Worm (Caenorhabditis elegans): ENCODE measurements around the gene pct-1.

pct-1 gene

ce11 chrIV:8174792-8175191 lies 1.5 kb upstream of the pct-1 start:
- peak; percentile 80 for TF ChIP-seq elt-2 (tag; optimal IDR thresholded peaks at IDR 0.05)
- no peak for TF ChIP-seq nhr-67 (tag; optimal IDR thresholded peaks at IDR 0.05)
- TF ChIP-seq pqm-1 (tag; optimal IDR thresholded peaks at IDR 0.05), result peak; percentile 41

ce11 chrIV:8181404-8181803 lies 5.1 kb downstream of the pct-1 start:
- no peak for TF ChIP-seq eor-1 (tag; optimal IDR thresholded peaks at IDR 0.05)
- no peak for TF ChIP-seq R02D3.7 (tag; optimal IDR thresholded peaks at IDR 0.05)
- TF ChIP-seq nfya-1 (tag; optimal IDR thresholded peaks at IDR 0.05; ENCODE audit: insufficient read depth), result peak; percentile 27
- peak; percentile 80 for TF ChIP-seq fkh-10 (GFP tag; optimal IDR thresholded peaks at IDR 0.05)
- no peak for TF ChIP-seq fkh-2 (tag; optimal IDR thresholded peaks at IDR 0.05)
- no peak for TF ChIP-seq nhr-11 (tag; optimal IDR thresholded peaks at IDR 0.05)
- TF ChIP-seq unc-62 (GFP tag; optimal IDR thresholded peaks at IDR 0.05), result no peak
- no peak for TF ChIP-seq daf-12 (tag; optimal IDR thresholded peaks at IDR 0.05)
- no peak for TF ChIP-seq mdl-1 (tag; optimal IDR thresholded peaks at IDR 0.05)
- no peak for TF ChIP-seq pha-4 (tag; optimal IDR thresholded peaks at IDR 0.05)
- no peak for TF ChIP-seq nhr-12 (tag; optimal IDR thresholded peaks at IDR 0.05)
- no peak for TF ChIP-seq pqm-1 (tag; optimal IDR thresholded peaks at IDR 0.05)
- no peak for TF ChIP-seq ama-1 (optimal IDR thresholded peaks at IDR 0.05)
- no peak for TF ChIP-seq nhr-43 (tag; optimal IDR thresholded peaks at IDR 0.05; ENCODE audit: poor library complexity, severe bottlenecking)
- no peak for TF ChIP-seq elt-2 (tag; optimal IDR thresholded peaks at IDR 0.05)

- peak; percentile 26 for TF ChIP-seq lin-39 (tag; optimal IDR thresholded peaks at IDR 0.05)
- no peak for TF ChIP-seq hmg-11 (tag; optimal IDR thresholded peaks at IDR 0.05)
- TF ChIP-seq lsy-12 (tag; optimal IDR thresholded peaks at IDR 0.05), result peak; percentile 15
Measured at ce11 chrIV:8182566-8182965, 6.3 kb downstream of the pct-1 start.

- TF ChIP-seq nhr-237 (tag; optimal IDR thresholded peaks at IDR 0.05), result no peak
- TF ChIP-seq nhr-43 (tag; optimal IDR thresholded peaks at IDR 0.05; ENCODE audit: poor library complexity, severe bottlenecking), result no peak
- TF ChIP-seq skn-1 (tag; optimal IDR thresholded peaks at IDR 0.05), result no peak
- TF ChIP-seq tbx-2 (tag; optimal IDR thresholded peaks at IDR 0.05), result peak; percentile 20
- TF ChIP-seq unc-62 (GFP tag; optimal IDR thresholded peaks at IDR 0.05), result no peak
- TF ChIP-seq ZK546.5 (tag; optimal IDR thresholded peaks at IDR 0.05), result no peak
- no peak for TF ChIP-seq ztf-4 (tag; optimal IDR thresholded peaks at IDR 0.05)
- peak; percentile 85 for TF ChIP-seq nfya-1 (tag; optimal IDR thresholded peaks at IDR 0.05; ENCODE audit: insufficient read depth)
- no peak for TF ChIP-seq egl-27 (tag; optimal IDR thresholded peaks at IDR 0.05)
- no peak for TF ChIP-seq jun-1 (tag; optimal IDR thresholded peaks at IDR 0.05)
- TF ChIP-seq snpc-4 (tag; optimal IDR thresholded peaks at IDR 0.05), result peak; percentile 17
- TF ChIP-seq nhr-28 (tag; optimal IDR thresholded peaks at IDR 0.05), result no peak
- TF ChIP-seq nhr-25 (tag; optimal IDR thresholded peaks at IDR 0.05), result no peak
- peak; percentile 90 for TF ChIP-seq hmg-11 (tag; optimal IDR thresholded peaks at IDR 0.05)
- no peak for TF ChIP-seq zag-1 (tag; optimal IDR thresholded peaks at IDR 0.05)
- no peak for TF ChIP-seq eor-1 (tag; optimal IDR thresholded peaks at IDR 0.05)
- no peak for TF ChIP-seq ceh-82 (tag; optimal IDR thresholded peaks at IDR 0.05)
- TF ChIP-seq unc-39 (tag; optimal IDR thresholded peaks at IDR 0.05), result no peak
- TF ChIP-seq pqm-1 (tag; optimal IDR thresholded peaks at IDR 0.05), result no peak
- TF ChIP-seq elt-1 (tag; optimal IDR thresholded peaks at IDR 0.05), result no peak
- TF ChIP-seq mdl-1 (tag; optimal IDR thresholded peaks at IDR 0.05), result no peak
- TF ChIP-seq mml-1 (tag; optimal IDR thresholded peaks at IDR 0.05), result no peak
- no peak for TF ChIP-seq ceh-9 (tag; optimal IDR thresholded peaks at IDR 0.05)
- no peak for TF ChIP-seq ceh-28 (tag; optimal IDR thresholded peaks at IDR 0.05)
- TF ChIP-seq nhr-77 (tag; optimal IDR thresholded peaks at IDR 0.05), result no peak
- TF ChIP-seq R02D3.7 (tag; optimal IDR thresholded peaks at IDR 0.05), result no peak
- no peak for TF ChIP-seq nhr-12 (tag; optimal IDR thresholded peaks at IDR 0.05)
- TF ChIP-seq lin-39 (tag; optimal IDR thresholded peaks at IDR 0.05), result peak; percentile 48
- no peak for TF ChIP-seq elt-2 (tag; optimal IDR thresholded peaks at IDR 0.05)
- no peak for TF ChIP-seq ztf-11 (tag; optimal IDR thresholded peaks at IDR 0.05)
- TF ChIP-seq aly-2 (tag; optimal IDR thresholded peaks at IDR 0.05), result no peak
- TF ChIP-seq daf-12 (tag; optimal IDR thresholded peaks at IDR 0.05), result no peak
- peak; percentile 28 for TF ChIP-seq nhr-11 (tag; optimal IDR thresholded peaks at IDR 0.05)
- TF ChIP-seq sea-2 (GFP tag; optimal IDR thresholded peaks at IDR 0.05), result no peak
- TF ChIP-seq ceh-16 (tag; optimal IDR thresholded peaks at IDR 0.05), result no peak
- no peak for TF ChIP-seq fkh-2 (tag; optimal IDR thresholded peaks at IDR 0.05)
- no peak for TF ChIP-seq ama-1 (optimal IDR thresholded peaks at IDR 0.05)
- no peak for TF ChIP-seq fos-1 (tag; optimal IDR thresholded peaks at IDR 0.05)
- no peak for TF ChIP-seq pha-4 (tag; optimal IDR thresholded peaks at IDR 0.05)
- peak; percentile 68 for TF ChIP-seq fkh-10 (GFP tag; optimal IDR thresholded peaks at IDR 0.05)
Measured at ce11 chrIV:8183313-8183712, 7.0 kb downstream of the pct-1 start.

Data from whole organism, L3 larva.